Worm (Caenorhabditis elegans): Measurements from ENCODE around the gene F49E2.2.

DNA sequence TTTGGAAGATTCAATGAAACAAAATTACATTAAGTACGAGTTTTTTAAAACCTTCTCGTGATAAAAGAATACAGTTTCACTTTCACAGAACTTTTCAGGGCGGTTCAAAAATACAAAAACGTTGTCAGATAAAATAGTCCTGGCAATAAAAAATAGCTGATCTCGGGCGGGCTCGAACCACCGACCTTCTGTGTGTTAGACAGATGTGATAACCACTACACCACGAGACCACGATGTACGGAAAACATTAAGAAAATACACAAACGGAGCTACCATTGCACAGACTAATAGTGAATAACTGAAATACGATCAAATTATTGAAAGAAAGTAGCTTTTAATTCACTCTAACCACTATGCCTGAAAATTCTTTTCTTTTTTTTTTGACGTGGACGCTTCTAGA lies 5.6 kb upstream of the F49E2.2 start:
- TF ChIP-seq snpc-4 (tag; optimal IDR thresholded peaks at IDR 0.05) (no peak), nhr-47 (tag; optimal IDR thresholded peaks at IDR 0.05) (peak; percentile 27), pag-3 (tag; optimal IDR thresholded peaks at IDR 0.05; ENCODE audit: borderline replicate concordance, insufficient read depth) (no peak), mef-2 (tag; optimal IDR thresholded peaks at IDR 0.05) (no peak)
